Fruit fly (Drosophila melanogaster) whole organism: Measurements from ENCODE around the gene CG34169.

Source experiments
- CG8478 ChIP-seq: fragments of >200 bp; optimal IDR thresholded peaks from 2 replicates; lab custom pipeline; 2018; ENCODE audit warnings: inconsistent platforms
- Dll ChIP-seq: fragments of >200 bp; optimal IDR thresholded peaks from 2 replicates; lab custom pipeline; 2017
- EcR ChIP-seq, 2 experiments: fragments of >200 bp; optimal IDR thresholded peaks; 2 replicates each; lab custom pipeline; 2017; ENCODE audit warnings: missing biosample characterization in 2 of 2, missing genetic modification characterization in 2 of 2, missing genetic modification reagents in 2 of 2
- pan ChIP-seq: fragments of >200 bp; optimal IDR thresholded peaks from 2 replicates; lab custom pipeline; 2017
- psq ChIP-seq: fragments of >200 bp; optimal IDR thresholded peaks from 2 replicates; lab custom pipeline; 2017
- usp ChIP-seq: fragments of >200 bp; optimal IDR thresholded peaks from 2 replicates; lab custom pipeline; 2017; ENCODE audit warnings: missing biosample characterization, missing genetic modification characterization, mixed read lengths

- no peak for TF ChIP-seq Dll (lab: Kevin White, UChicago)
- TF ChIP-seq usp: no peak
- TF ChIP-seq psq (lab: Kevin White, UChicago): no peak
- TF ChIP-seq EcR (GFP tag; optimal IDR thresholded peaks at IDR 0.05; lab: Kevin White, UChicago): no peak
- TF ChIP-seq pan (lab: Kevin White, UChicago): no peak
- TF ChIP-seq CG8478 (lab: Kevin White, UChicago): no peak
These were observed 42.5 kb upstream of the CG34169 start, which contains the start of the genes CG34106 and beat-IIIa for dm6 chr2L:17130795-17131194.
